Worm (Caenorhabditis elegans) whole organism, L4/young adult: ENCODE measurements around the gene srh-154.

Experiments used
- W03F9.2 ChIP-seq: fragments of 150-350 bp; optimal IDR thresholded peaks from 2 replicates; lab custom pipeline; 2014; ENCODE audit warnings: missing biosample characterization, missing genetic modification characterization
- dao-5 ChIP-seq: sonication (generic microtip); optimal IDR thresholded peaks from 2 replicates; lab custom pipeline; 2016; ENCODE audit warnings: missing genotype, missing genetic modification characterization, moderate library complexity, missing compliant biosample characterization
- him-1 ChIP-seq: sonication (generic microtip); optimal IDR thresholded peaks from 2 replicates; lab custom pipeline; 2016; ENCODE audit warnings: missing genotype, missing genetic modification reagents, missing genetic modification characterization, missing compliant biosample characterization

DNA sequence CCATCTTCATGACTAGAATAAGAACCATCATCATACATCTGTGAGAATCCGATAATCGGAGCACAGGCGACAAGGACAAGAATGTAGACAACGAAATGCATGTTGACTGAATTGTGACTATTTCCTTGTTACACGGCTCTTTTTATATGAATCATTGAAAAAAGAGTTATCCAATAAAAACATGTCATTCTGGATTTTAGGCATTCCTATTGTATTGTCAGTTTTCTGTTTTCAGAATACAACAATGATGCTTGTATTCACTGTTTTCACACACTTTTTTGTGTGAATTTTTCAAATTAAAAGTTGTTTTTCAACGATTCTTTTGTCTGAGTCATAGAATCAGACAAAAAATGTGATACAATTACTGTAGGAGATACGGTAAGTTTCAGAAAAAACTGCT, 3.0 kb upstream of the srh-154 start, which contains the start of gene F20E11.18:
- no peak for TF ChIP-seq him-1 (tag; lab: Kevin White, UChicago)
- TF ChIP-seq dao-5: no peak
- TF ChIP-seq W03F9.2: no peak
